Worm (Caenorhabditis elegans): ENCODE results near the gene C03E10.1.

ce11 chrV:11244539-11244938 is 46.4 kb upstream of the C03E10.1 start, which contains the start of gene mxl-1:
- TF ChIP-seq W03F9.2 (tag; optimal IDR thresholded peaks at IDR 0.05) (no peak), him-1 (tag; optimal IDR thresholded peaks at IDR 0.05) (no peak), dao-5 (tag; optimal IDR thresholded peaks at IDR 0.05) (no peak)
